Worm (Caenorhabditis elegans): ENCODE measurements around the gene T05A7.12.

Gene T05A7.12

DNA sequence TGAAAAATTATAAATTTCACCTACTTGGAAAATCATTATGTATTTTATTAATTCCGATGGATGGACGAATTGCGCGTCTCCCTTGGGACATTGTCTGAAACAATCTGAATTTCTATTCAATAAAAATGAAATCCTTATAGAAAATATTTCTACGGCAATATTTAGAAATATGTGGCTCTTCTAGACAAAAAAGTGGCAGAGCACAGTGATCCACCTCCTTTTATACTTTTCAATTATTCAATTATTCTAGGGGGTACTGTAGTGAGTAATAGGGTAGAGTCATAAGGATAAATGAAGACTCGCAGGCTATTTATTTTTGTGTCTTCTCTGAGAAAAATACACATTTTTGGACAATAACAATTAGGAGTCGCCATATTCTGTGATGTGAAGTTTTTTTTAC, at the start of gene T05A7.12:
TSS of gene T05A7.12 (minus strand) at position 101 of the 400 bp plus-strand sequence.
- no peak for TF ChIP-seq jun-1 (tag; optimal IDR thresholded peaks at IDR 0.05)
- TF ChIP-seq ztf-4 (tag; optimal IDR thresholded peaks at IDR 0.05): no peak
- no peak for TF ChIP-seq elt-2 (tag; optimal IDR thresholded peaks at IDR 0.05)
- TF ChIP-seq R02D3.7 (tag; optimal IDR thresholded peaks at IDR 0.05): no peak
- no peak for TF ChIP-seq skn-1 (tag; optimal IDR thresholded peaks at IDR 0.05)
- no peak for TF ChIP-seq lin-39 (tag; optimal IDR thresholded peaks at IDR 0.05)
- TF ChIP-seq nhr-77 (tag; optimal IDR thresholded peaks at IDR 0.05): no peak
- TF ChIP-seq pha-4 (tag; optimal IDR thresholded peaks at IDR 0.05): no peak
- TF ChIP-seq nhr-67 (tag; optimal IDR thresholded peaks at IDR 0.05): no peak
- no peak for TF ChIP-seq lin-15B (tag; optimal IDR thresholded peaks at IDR 0.05)
- TF ChIP-seq nhr-23 (tag; optimal IDR thresholded peaks at IDR 0.05): no peak
- TF ChIP-seq nfya-1 (tag; optimal IDR thresholded peaks at IDR 0.05; ENCODE audit: insufficient read depth): no peak

ce11 chrII:4710813-4711212, 47.7 kb upstream of the T05A7.12 start:
- TF ChIP-seq unc-62 (GFP tag; optimal IDR thresholded peaks at IDR 0.05) (no peak), ceh-28 (tag; optimal IDR thresholded peaks at IDR 0.05) (no peak), lin-39 (tag; optimal IDR thresholded peaks at IDR 0.05) (no peak), nhr-67 (tag; optimal IDR thresholded peaks at IDR 0.05) (no peak), daf-12 (tag; optimal IDR thresholded peaks at IDR 0.05) (no peak), hmg-11 (tag; optimal IDR thresholded peaks at IDR 0.05) (no peak), sea-2 (GFP tag; optimal IDR thresholded peaks at IDR 0.05) (no peak), ztf-4 (tag; optimal IDR thresholded peaks at IDR 0.05) (no peak), mml-1 (tag; optimal IDR thresholded peaks at IDR 0.05) (no peak), elt-2 (tag; optimal IDR thresholded peaks at IDR 0.05) (no peak), egl-5 (tag; optimal IDR thresholded peaks at IDR 0.05) (no peak), nhr-12 (tag; optimal IDR thresholded peaks at IDR 0.05) (no peak), aly-2 (tag; optimal IDR thresholded peaks at IDR 0.05) (no peak), nhr-43 (tag; optimal IDR thresholded peaks at IDR 0.05; ENCODE audit: poor library complexity, severe bottlenecking) (no peak), snpc-4 (tag; optimal IDR thresholded peaks at IDR 0.05) (no peak), ama-1 (optimal IDR thresholded peaks at IDR 0.05) (no peak)

DNA sequence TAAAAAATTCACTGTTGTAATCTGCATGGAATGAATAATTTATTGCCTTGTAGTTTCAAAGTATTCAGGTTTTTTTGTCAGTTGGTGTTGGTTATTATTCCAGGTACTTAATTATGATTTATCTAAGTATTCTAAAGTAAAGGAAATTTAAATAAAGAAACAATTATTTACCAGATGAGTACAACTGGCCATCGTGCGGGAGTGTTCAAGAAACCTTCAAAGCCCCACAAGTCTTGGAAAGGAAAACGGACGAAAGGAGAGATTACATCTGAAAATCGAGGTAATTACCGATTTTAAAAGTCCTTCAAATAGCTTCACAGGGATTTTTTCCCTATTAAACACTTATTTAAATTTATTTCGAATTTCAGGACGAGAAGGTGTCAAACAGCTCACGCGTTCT, 47.0 kb upstream of the T05A7.12 start, which contains the start of gene tag-151:
TSS of gene tag-151 (plus strand) at position 158 of the 400 bp plus-strand sequence.
- TF ChIP-seq nhr-43 (tag; optimal IDR thresholded peaks at IDR 0.05; ENCODE audit: poor library complexity, severe bottlenecking) (peak; percentile 43), lsy-12 (tag; optimal IDR thresholded peaks at IDR 0.05) (peak; percentile 64), aly-2 (tag; optimal IDR thresholded peaks at IDR 0.05) (peak; percentile 53), elt-2 (tag; optimal IDR thresholded peaks at IDR 0.05) (peak; percentile 28), ceh-82 (tag; optimal IDR thresholded peaks at IDR 0.05) (no peak)

ce11 chrII:4706359-4706871, 43.3 kb upstream of the T05A7.12 start, which contains the start of the genes F10G7.9 and tsn-1:
Gene F10G7.9 (minus strand): TSS chrII:4706485.
Gene tsn-1 (plus strand): TSS chrII:4706821.
- TF ChIP-seq lin-15B (tag; optimal IDR thresholded peaks at IDR 0.05): peak; percentile 82
- TF ChIP-seq mdl-1 (tag; optimal IDR thresholded peaks at IDR 0.05): no peak
- TF ChIP-seq lsy-12 (tag; optimal IDR thresholded peaks at IDR 0.05): peak; percentile 83
- TF ChIP-seq snpc-4 (tag; optimal IDR thresholded peaks at IDR 0.05): no peak
- TF ChIP-seq hmg-11 (tag; optimal IDR thresholded peaks at IDR 0.05): peak; percentile 61
- peak; percentile 68 for TF ChIP-seq elt-2 (tag; optimal IDR thresholded peaks at IDR 0.05)
- TF ChIP-seq nhr-43 (tag; optimal IDR thresholded peaks at IDR 0.05; ENCODE audit: poor library complexity, severe bottlenecking): peak; percentile 29
- TF ChIP-seq skn-1 (tag; optimal IDR thresholded peaks at IDR 0.05): peak; percentile 75
- no peak for TF ChIP-seq ZK546.5 (tag; optimal IDR thresholded peaks at IDR 0.05)
- peak; percentile 77 for TF ChIP-seq pha-4 (tag; optimal IDR thresholded peaks at IDR 0.05)
- TF ChIP-seq nfya-1 (tag; optimal IDR thresholded peaks at IDR 0.05; ENCODE audit: insufficient read depth): peak; percentile 92
- TF ChIP-seq jun-1 (tag; optimal IDR thresholded peaks at IDR 0.05): no peak
- peak; percentile 81 for TF ChIP-seq nhr-25 (tag; optimal IDR thresholded peaks at IDR 0.05)
- TF ChIP-seq fkh-10 (GFP tag; optimal IDR thresholded peaks at IDR 0.05): no peak
- peak; percentile 48 for TF ChIP-seq pqm-1 (tag; optimal IDR thresholded peaks at IDR 0.05)
- TF ChIP-seq nhr-23 (tag; optimal IDR thresholded peaks at IDR 0.05): peak; percentile 63
- peak; percentile 36 for TF ChIP-seq ceh-28 (tag; optimal IDR thresholded peaks at IDR 0.05)
- no peak for TF ChIP-seq lin-39 (tag; optimal IDR thresholded peaks at IDR 0.05)

ce11 chrII:4703011-4703410, 39.9 kb upstream of the T05A7.12 start:
- TF ChIP-seq nhr-77 (tag; optimal IDR thresholded peaks at IDR 0.05): no peak
- no peak for TF ChIP-seq fkh-2 (tag; optimal IDR thresholded peaks at IDR 0.05)
- no peak for TF ChIP-seq elt-2 (tag; optimal IDR thresholded peaks at IDR 0.05)
- TF ChIP-seq unc-39 (tag; optimal IDR thresholded peaks at IDR 0.05): no peak
